Worm (Caenorhabditis elegans) whole organism, L4 larva: ENCODE results near the gene VF13D12L.3.

ENCODE experiments used
- F49E8.2 ChIP-seq: sonication (generic microtip); optimal IDR thresholded peaks from 2 replicates; lab custom pipeline; 2016; ENCODE audit warnings: missing compliant biosample characterization, mild to moderate bottlenecking, missing genetic modification characterization, borderline replicate concordance
- Y105C5A.15 ChIP-seq: fragments of 200-800 bp; sonication (Bioruptor generic); IDR thresholded peaks from 2 replicates; pipeline ENCODE4 v1.3.6; 2022; ENCODE audit warnings: missing genetic modification characterization, missing compliant biosample characterization
- lsy-2 ChIP-seq, 2 experiments: fragments of 150-350 bp in 1 of 2; sonication (generic microtip) in 1 of 2; optimal IDR thresholded peaks; 2 replicates each; lab custom pipeline; 2014 to 2017; ENCODE audit warnings: missing biosample characterization in 2 of 2, missing genetic modification characterization in 2 of 2
- nhr-25 ChIP-seq: sonication (generic microtip); optimal IDR thresholded peaks from 2 replicates; lab custom pipeline; 2017; ENCODE audit warnings: missing genetic modification characterization, mild to moderate bottlenecking, missing compliant biosample characterization, antibody characterized with exemption, moderate library complexity, borderline replicate concordance; ENCODE audit not compliant: insufficient read depth

DNA sequence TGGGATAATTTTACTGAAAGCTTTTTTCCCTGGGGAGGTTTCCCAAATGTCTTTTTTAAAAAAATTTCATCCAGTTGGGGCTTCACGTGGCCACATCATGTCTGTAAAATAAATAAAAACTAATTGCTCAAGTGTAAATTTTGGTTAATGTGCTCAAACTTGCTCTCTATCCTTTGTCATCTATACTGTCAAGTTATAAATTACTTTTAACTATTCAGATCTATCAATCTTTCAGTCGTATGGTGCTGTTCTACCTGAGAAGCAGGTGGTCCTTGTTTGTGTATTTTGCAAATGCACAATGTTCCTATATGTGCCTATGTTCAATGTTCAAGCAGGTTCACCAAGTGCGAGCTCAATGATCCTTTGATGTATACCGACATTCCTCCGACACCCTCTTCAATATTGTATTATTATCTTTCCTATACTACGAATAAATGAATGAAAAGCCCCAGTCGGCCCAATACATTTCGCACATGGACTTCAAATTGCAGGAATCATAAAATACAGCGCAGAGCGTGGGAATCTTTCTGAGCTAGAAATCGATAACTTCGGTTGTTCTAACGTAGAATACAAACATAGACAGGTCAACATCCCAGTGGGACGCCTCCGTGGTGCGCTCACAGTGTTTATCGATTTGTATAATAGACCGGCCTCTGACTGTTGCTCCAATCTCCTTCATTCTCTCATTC is 24.5 kb upstream of the VF13D12L.3 start, which contains the start of the genes sfxn-1.4 and C47D12.4:
- TF ChIP-seq lsy-2 (tag; optimal IDR thresholded peaks at IDR 0.05; lab: Kevin White, UChicago) (no peak), nhr-25 (no peak), F49E8.2 (tag; lab: Kevin White, UChicago) (no peak), Y105C5A.15 (GFP tag; lab: Robert Waterston, UW) (no peak)
